Fruit fly (Drosophila melanogaster) whole organism, embryonic: Measurements from ENCODE around the gene FucTA.
A peak's percentile ranks its signal among the peaks of the same experiment; 100 is the strongest.

Experiments used
- Adf1 ChIP-seq: fragments of 200-800 bp; sonication (Bioruptor generic); IDR thresholded peaks from 2 replicates; pipeline ENCODE4 v1.3.6; 2022; ENCODE audit warnings: missing biosample characterization, missing genetic modification characterization
- Aef1 ChIP-seq: fragments of 200-800 bp; sonication (Bioruptor generic); IDR thresholded peaks from 3 replicates; pipeline ENCODE4 v1.3.6; 2022; ENCODE audit warnings: missing biosample characterization, missing genetic modification characterization
- CG10147 ChIP-seq: fragments of 200-800 bp; sonication (Bioruptor generic); optimal IDR thresholded peaks from 2 replicates; lab custom pipeline; 2019; ENCODE audit warnings: missing biosample characterization, mild to moderate bottlenecking, missing genetic modification characterization, moderate library complexity
- CG10267 ChIP-seq: fragments of 200-800 bp; sonication (Bioruptor generic); optimal IDR thresholded peaks from 2 replicates; lab custom pipeline; 2018; ENCODE audit warnings: missing biosample characterization, mild to moderate bottlenecking, missing genetic modification characterization, moderate library complexity
- CG10979 ChIP-seq: fragments of 200-800 bp; sonication (Bioruptor generic); optimal IDR thresholded peaks from 2 replicates; lab custom pipeline; 2018; ENCODE audit warnings: missing biosample characterization, mild to moderate bottlenecking, missing genetic modification characterization, moderate library complexity
- CG12071 ChIP-seq: fragments of 200-800 bp; sonication (Bioruptor generic); optimal IDR thresholded peaks from 3 replicates; lab custom pipeline; 2018; ENCODE audit warnings: missing biosample characterization, mild to moderate bottlenecking, missing genetic modification characterization
- CG12236 ChIP-seq: fragments of 200-800 bp; sonication (Bioruptor generic); optimal IDR thresholded peaks from 2 replicates; lab custom pipeline; 2016; ENCODE audit warnings: missing biosample characterization, missing genetic modification characterization
- CG13296 ChIP-seq: fragments of 200-800 bp; sonication (Bioruptor generic); optimal IDR thresholded peaks from 3 replicates; lab custom pipeline; 2018; ENCODE audit warnings: missing biosample characterization, mild to moderate bottlenecking, missing genetic modification characterization
- CG16779 ChIP-seq: fragments of 200-800 bp; sonication (Bioruptor generic); IDR thresholded peaks from 2 replicates; pipeline ENCODE4 v1.3.6; 2022; ENCODE audit warnings: missing biosample characterization, missing genetic modification characterization
- CG17186 ChIP-seq: fragments of 200-800 bp; sonication (Bioruptor generic); optimal IDR thresholded peaks from 3 replicates; lab custom pipeline; 2017; ENCODE audit warnings: missing biosample characterization, missing genetic modification reagents, missing genetic modification characterization
- CG17829 ChIP-seq: fragments of 200-800 bp; optimal IDR thresholded peaks from 2 replicates; lab custom pipeline; 2019; ENCODE audit warnings: missing biosample characterization, mild to moderate bottlenecking, missing genetic modification characterization, moderate library complexity
- CG2199 ChIP-seq: fragments of 200-800 bp; sonication (Bioruptor generic); IDR thresholded peaks from 3 replicates; pipeline ENCODE4 v1.3.6; 2022; ENCODE audit warnings: missing biosample characterization, missing genetic modification characterization
- CG2678 ChIP-seq: fragments of 200-800 bp; sonication (Bioruptor generic); optimal IDR thresholded peaks from 3 replicates; lab custom pipeline; 2019; ENCODE audit warnings: missing biosample characterization, mild to moderate bottlenecking, missing genetic modification characterization, moderate library complexity
- CG30020 ChIP-seq: fragments of 200-800 bp; optimal IDR thresholded peaks from 2 replicates; lab custom pipeline; 2019; ENCODE audit warnings: missing biosample characterization, mild to moderate bottlenecking, missing genetic modification characterization, moderate library complexity
- CG32772 ChIP-seq: fragments of 200-800 bp; sonication (Bioruptor generic); IDR thresholded peaks from 2 replicates; pipeline ENCODE4 v1.3.6; 2022; ENCODE audit warnings: missing biosample characterization, missing genetic modification characterization
- CG6689 ChIP-seq: fragments of 200-800 bp; sonication (Bioruptor generic); IDR thresholded peaks from 2 replicates; pipeline ENCODE4 v1.3.6; 2022; ENCODE audit warnings: missing biosample characterization, missing genetic modification characterization
- CG7556 ChIP-seq: fragments of 200-800 bp; sonication (Bioruptor generic); optimal IDR thresholded peaks from 2 replicates; lab custom pipeline; 2017; ENCODE audit warnings: missing biosample characterization, mild to moderate bottlenecking, missing genetic modification characterization
- CG7745 ChIP-seq: fragments of 200-800 bp; sonication (Bioruptor generic); optimal IDR thresholded peaks from 2 replicates; lab custom pipeline; 2018; ENCODE audit warnings: missing biosample characterization, mild to moderate bottlenecking, missing genetic modification characterization, moderate library complexity
- CTCF ChIP-seq: fragments of 200-800 bp; sonication (Bioruptor generic); optimal IDR thresholded peaks from 2 replicates; lab custom pipeline; 2017; ENCODE audit warnings: missing biosample characterization, mild to moderate bottlenecking, missing genetic modification characterization, moderate library complexity
- CoRest ChIP-seq: fragments of 200-800 bp; sonication (Bioruptor generic); optimal IDR thresholded peaks from 3 replicates; lab custom pipeline; 2018; ENCODE audit warnings: missing biosample characterization, mild to moderate bottlenecking, missing genetic modification characterization, moderate library complexity
- Dfd ChIP-seq, 2 experiments: fragments of >200 bp; optimal IDR thresholded peaks; 2 replicates each; lab custom pipeline; 2017; ENCODE audit warnings: missing biosample characterization in 2 of 2, missing genetic modification characterization in 2 of 2
- Ets65A ChIP-seq: fragments of 200-800 bp; sonication (Bioruptor generic); peaks from one replicate; lab custom pipeline; 2016; ENCODE audit warnings: missing biosample characterization, missing genetic modification characterization
- Fer2 ChIP-seq: fragments of 200-800 bp; sonication (Bioruptor generic); optimal IDR thresholded peaks from 2 replicates; lab custom pipeline; 2018; ENCODE audit warnings: missing biosample characterization, mild to moderate bottlenecking, missing genetic modification characterization, moderate library complexity
- HmgD ChIP-seq: fragments of 200-800 bp; sonication (Bioruptor generic); optimal IDR thresholded peaks from 3 replicates; lab custom pipeline; 2016; ENCODE audit warnings: missing biosample characterization, missing genetic modification characterization
- Hmx ChIP-seq: fragments of 200-800 bp; sonication (Bioruptor generic); optimal IDR thresholded peaks from 2 replicates; lab custom pipeline; 2016; ENCODE audit warnings: missing biosample characterization, missing genetic modification characterization
- Hr3 ChIP-seq: fragments of 200-800 bp; sonication (Bioruptor generic); optimal IDR thresholded peaks from 3 replicates; lab custom pipeline; 2016; ENCODE audit warnings: missing biosample characterization, missing genetic modification characterization
- Med ChIP-seq: fragments of 200-800 bp; sonication (Bioruptor generic); peaks from one replicate; lab custom pipeline; 2016; ENCODE audit warnings: missing biosample characterization, missing genetic modification characterization, mild to moderate bottlenecking, inconsistent platforms, moderate library complexity
- Nf-YC ChIP-seq: fragments of 200-800 bp; optimal IDR thresholded peaks from 3 replicates; lab custom pipeline; 2019; ENCODE audit warnings: missing biosample characterization, mild to moderate bottlenecking, missing genetic modification characterization, moderate library complexity
- Oli ChIP-seq: fragments of 200-800 bp; sonication (Bioruptor generic); optimal IDR thresholded peaks from 2 replicates; lab custom pipeline; 2018; ENCODE audit warnings: missing biosample characterization, mild to moderate bottlenecking, missing genetic modification characterization, moderate library complexity
- Ptx1 ChIP-seq: fragments of 200-800 bp; sonication (Bioruptor generic); IDR thresholded peaks from 2 replicates; pipeline ENCODE4 v1.3.6; 2022; ENCODE audit warnings: missing biosample characterization, missing genetic modification characterization
- Taf1 ChIP-seq: fragments of 200-800 bp; sonication (Bioruptor generic); IDR thresholded peaks from 2 replicates; pipeline ENCODE4 v1.3.6; 2022; ENCODE audit warnings: missing biosample characterization, missing genetic modification characterization
- Vsx1 ChIP-seq: fragments of 200-800 bp; sonication (Bioruptor generic); optimal IDR thresholded peaks from 2 replicates; lab custom pipeline; 2017; ENCODE audit warnings: missing biosample characterization, mild to moderate bottlenecking, missing genetic modification characterization, missing genetic modification reagents
- Xbp1 ChIP-seq: fragments of 200-800 bp; sonication (Bioruptor generic); optimal IDR thresholded peaks from 3 replicates; lab custom pipeline; 2016; ENCODE audit warnings: missing biosample characterization, mild to moderate bottlenecking, missing genetic modification characterization
- bsh ChIP-seq, 2 experiments: fragments of 200-800 bp; sonication (Bioruptor generic); optimal IDR thresholded peaks; 2 replicates each; lab custom pipeline; 2017 to 2018; ENCODE audit warnings: mild to moderate bottlenecking in 2 of 2, missing biosample characterization in 2 of 2, missing genetic modification characterization in 2 of 2, moderate library complexity in 1 of 2
- chinmo ChIP-seq: fragments of 200-800 bp; sonication (Bioruptor generic); IDR thresholded peaks from 4 replicates; pipeline ENCODE4 v1.3.6; 2022; ENCODE audit warnings: missing biosample characterization, missing genetic modification characterization; ENCODE audit not compliant: partially characterized antibody
- crol ChIP-seq: fragments of 200-800 bp; sonication (Bioruptor generic); IDR thresholded peaks from 2 replicates; pipeline ENCODE4 v1.3.6; 2022; ENCODE audit warnings: missing biosample characterization, missing genetic modification characterization
- crp ChIP-seq, 2 experiments: fragments of 200-800 bp; sonication (Bioruptor generic); optimal IDR thresholded peaks; 2 replicates in 1 of 2; 3 replicates in 1 of 2; lab custom pipeline; 2017; ENCODE audit warnings: missing biosample characterization in 2 of 2, missing genetic modification characterization in 2 of 2, mild to moderate bottlenecking in 1 of 2, moderate library complexity in 1 of 2
- dmrt11E ChIP-seq: fragments of 200-800 bp; sonication (Bioruptor generic); optimal IDR thresholded peaks from 3 replicates; lab custom pipeline; 2018; ENCODE audit warnings: missing biosample characterization, mild to moderate bottlenecking, missing genetic modification characterization, moderate library complexity
- en ChIP-seq: fragments of 200-800 bp; sonication (Bioruptor generic); optimal IDR thresholded peaks from 2 replicates; lab custom pipeline; 2016; ENCODE audit warnings: missing biosample characterization, missing genetic modification characterization
- hbn ChIP-seq: fragments of 200-800 bp; sonication (Bioruptor generic); IDR thresholded peaks from 2 replicates; pipeline ENCODE4 v1.3.6; 2022; ENCODE audit warnings: missing biosample characterization, missing genetic modification characterization; ENCODE audit not compliant: partially characterized antibody
- org-1 ChIP-seq: fragments of 200-800 bp; sonication (Bioruptor generic); optimal IDR thresholded peaks from 2 replicates; lab custom pipeline; 2017; ENCODE audit warnings: missing biosample characterization, missing genetic modification characterization
- phol ChIP-seq: fragments of 200-800 bp; sonication (Bioruptor generic); optimal IDR thresholded peaks from 3 replicates; lab custom pipeline; 2018; ENCODE audit warnings: missing biosample characterization, mild to moderate bottlenecking, missing genetic modification characterization, moderate library complexity
- pros ChIP-seq: fragments of 200-800 bp; sonication (Bioruptor generic); optimal IDR thresholded peaks from 3 replicates; lab custom pipeline; 2019; ENCODE audit warnings: missing biosample characterization, mild to moderate bottlenecking, missing genetic modification characterization, moderate library complexity
- ranshi ChIP-seq: fragments of 200-800 bp; sonication (Bioruptor generic); IDR thresholded peaks from 2 replicates; pipeline ENCODE4 v1.3.6; 2022; ENCODE audit warnings: missing biosample characterization, missing genetic modification characterization
- rib ChIP-seq: fragments of 200-800 bp; sonication (Bioruptor generic); IDR thresholded peaks from 2 replicates; pipeline ENCODE4 v1.3.6; 2022; ENCODE audit warnings: missing biosample characterization, missing genetic modification characterization
- ro ChIP-seq: fragments of 200-800 bp; sonication (Bioruptor generic); IDR thresholded peaks from 2 replicates; pipeline ENCODE4 v1.3.6; 2022; ENCODE audit warnings: missing biosample characterization, missing genetic modification characterization
- salm ChIP-seq: fragments of 200-800 bp; sonication (Bioruptor generic); optimal IDR thresholded peaks from 2 replicates; lab custom pipeline; 2018; ENCODE audit warnings: missing biosample characterization, mild to moderate bottlenecking, missing genetic modification characterization
- sim ChIP-seq: fragments of 200-800 bp; sonication (Bioruptor generic); IDR thresholded peaks from 2 replicates; pipeline ENCODE4 v1.3.6; 2022; ENCODE audit warnings: missing biosample characterization, missing genetic modification characterization
- sisA ChIP-seq: fragments of 200-800 bp; sonication (Bioruptor generic); IDR thresholded peaks from 2 replicates; pipeline ENCODE4 v1.3.6; 2022; ENCODE audit warnings: missing biosample characterization, missing genetic modification characterization
- vnd ChIP-seq: fragments of 200-800 bp; sonication (Bioruptor generic); IDR thresholded peaks from 3 replicates; pipeline ENCODE4 v1.3.6; 2022; ENCODE audit warnings: missing biosample characterization, missing genetic modification characterization; ENCODE audit not compliant: partially characterized antibody

Gene FucTA

DNA sequence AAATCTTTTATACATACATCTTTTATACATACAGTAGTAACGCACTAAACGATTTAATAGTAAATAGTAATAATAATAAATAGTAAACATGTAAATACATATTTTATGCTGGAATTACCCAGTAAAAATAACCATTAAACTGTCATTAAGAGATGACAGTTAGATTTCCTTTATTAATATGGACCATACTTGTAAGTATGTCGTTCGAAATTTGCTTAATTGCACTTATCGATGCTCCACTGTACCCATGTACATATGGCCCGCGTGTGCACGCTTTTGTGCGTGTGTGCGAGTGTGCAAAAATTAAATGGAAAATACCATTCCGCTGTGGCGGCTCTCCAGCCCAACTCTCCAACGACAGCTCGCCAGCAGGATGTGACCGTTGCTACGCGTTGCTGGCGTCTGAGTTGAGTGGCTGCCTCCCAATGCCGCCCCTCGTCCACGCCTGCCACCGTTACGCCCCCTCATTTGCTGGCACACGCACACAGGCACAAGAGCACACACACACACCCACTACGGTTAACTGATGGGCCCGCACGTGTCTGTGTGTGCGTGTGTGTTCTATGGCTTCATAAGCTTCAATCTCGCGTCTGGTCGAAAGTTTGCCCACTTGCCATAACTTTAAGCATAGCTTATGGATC is 44.1 kb upstream of the FucTA start (continued):
- TF ChIP-seq hbn (no peak), Med (GFP tag; lab: Kevin White, UChicago) (peak; percentile 68), CG13296 (GFP tag; lab: Kevin White, UChicago) (no peak), CG10267 (no peak), sisA (no peak; the same call in 1 of the 2 replicates), CTCF (GFP tag; lab: Kevin White, UChicago) (no peak), Aef1 (no peak), salm (tag; lab: Kevin White, UChicago) (no peak), CoRest (tag; lab: Kevin White, UChicago) (no peak), CG10147 (GFP tag; lab: Kevin White, UChicago) (no peak), Xbp1 (peak; percentile 9), CG7745 (tag; lab: Kevin White, UChicago) (no peak), crp (GFP tag; optimal IDR thresholded peaks at IDR 0.05; lab: Kevin White, UChicago) (no peak), sim (GFP tag; lab: Robert Waterston, UW) (no peak), Hr3 (GFP tag; lab: Kevin White, UChicago) (no peak), pros (GFP tag; lab: Kevin White, UChicago) (no peak), Nf-YC (no peak), CG17186 (GFP tag; lab: Kevin White, UChicago) (no peak), org-1 (GFP tag; lab: Kevin White, UChicago) (no peak), CG12236 (GFP tag; lab: Kevin White, UChicago) (no peak), bsh (GFP tag; optimal IDR thresholded peaks at IDR 0.05; lab: Kevin White, UChicago) (no peak), vnd (GFP tag; lab: Robert Waterston, UW) (no peak), phol (tag; lab: Kevin White, UChicago) (no peak), CG2199 (no peak), en (GFP tag; lab: Kevin White, UChicago) (no peak), CG16779 (GFP tag; lab: Robert Waterston, UW) (no peak), CG7556 (GFP tag; lab: Kevin White, UChicago) (no peak), CG32772 (GFP tag; lab: Robert Waterston, UW) (0 out of 2 replicates have a peak, but pooled peaks have one; percentile 23), CG12071 (GFP tag; lab: Kevin White, UChicago) (no peak), chinmo (GFP tag; lab: Robert Waterston, UW) (0 out of 4 replicates have a peak, but pooled peaks have one; percentile 45), HmgD (no peak), Ptx1 (peak; percentile 30; the same call in 1 of the 2 replicates), Adf1 (GFP tag; lab: Robert Waterston, UW) (no peak; the same call in 1 of the 2 replicates), CG10979 (tag; lab: Kevin White, UChicago) (no peak), CG6689 (GFP tag; lab: Robert Waterston, UW) (peak; percentile 22; the same call in 1 of the 2 replicates), Oli (tag; lab: Kevin White, UChicago) (no peak), Vsx1 (GFP tag; lab: Kevin White, UChicago) (no peak), dmrt11E (tag; lab: Kevin White, UChicago) (no peak), CG2678 (tag; lab: Kevin White, UChicago) (peak; percentile 24), ranshi (GFP tag; lab: Robert Waterston, UW) (peak; percentile 31; the same call in 1 of the 2 replicates), ro (GFP tag; lab: Robert Waterston, UW) (no peak), Hmx (GFP tag; lab: Kevin White, UChicago) (no peak), Dfd (GFP tag; optimal IDR thresholded peaks at IDR 0.05; lab: Kevin White, UChicago) (no peak), Ets65A (no peak), rib (GFP tag; lab: Robert Waterston, UW) (no peak), Taf1 (GFP tag; lab: Robert Waterston, UW) (0 out of 2 replicates have a peak, but pooled peaks have one; percentile 19), CG30020 (no peak), crol (GFP tag; lab: Robert Waterston, UW) (peak; percentile 61), CG17829 (tag; lab: Kevin White, UChicago) (no peak), Fer2 (no peak)
